Worm (Caenorhabditis elegans): Measurements from ENCODE around the gene T14B4.9.

ce11 chrII:6779104-6779503, 45.5 kb upstream of the T14B4.9 start, which contains the start of gene T13C2.7:
- TF ChIP-seq unc-55 (GFP tag; optimal IDR thresholded peaks at IDR 0.05) (no peak), peb-1 (tag; optimal IDR thresholded peaks at IDR 0.05) (no peak), lsy-2 (tag; optimal IDR thresholded peaks at IDR 0.05) (no peak), unc-62 (GFP tag; optimal IDR thresholded peaks at IDR 0.05) (no peak), egl-27 (tag; optimal IDR thresholded peaks at IDR 0.05) (no peak), crh-2 (tag; optimal IDR thresholded peaks at IDR 0.05) (no peak), alr-1 (tag; optimal IDR thresholded peaks at IDR 0.05) (no peak), elt-3 (tag; optimal IDR thresholded peaks at IDR 0.05) (no peak), mab-5 (tag; optimal IDR thresholded peaks at IDR 0.05) (no peak), snpc-4 (tag; optimal IDR thresholded peaks at IDR 0.05) (no peak), nhr-237 (tag; optimal IDR thresholded peaks at IDR 0.05) (no peak), nhr-77 (tag; optimal IDR thresholded peaks at IDR 0.05) (no peak), ceh-16 (tag; optimal IDR thresholded peaks at IDR 0.05) (no peak), R02D3.7 (tag; optimal IDR thresholded peaks at IDR 0.05) (no peak)

All from whole organism, L2 larva.